Worm (Caenorhabditis elegans) whole organism, L2 larva: ENCODE measurements around the gene C53C11.5.

Experiments used
- ama-1 ChIP-seq: fragments of 150-350 bp; optimal IDR thresholded peaks from 2 replicates; lab custom pipeline; 2018; ENCODE audit warnings: inconsistent platforms
- nhr-11 ChIP-seq: fragments of 150-350 bp; optimal IDR thresholded peaks from 2 replicates; lab custom pipeline; 2014; ENCODE audit warnings: missing biosample characterization, missing genetic modification characterization
- nhr-23 ChIP-seq: fragments of 150-350 bp; optimal IDR thresholded peaks from 2 replicates; lab custom pipeline; 2014; ENCODE audit warnings: missing biosample characterization, missing genetic modification reagents, missing genetic modification characterization
- nhr-77 ChIP-seq: fragments of 150-350 bp; optimal IDR thresholded peaks from 2 replicates; lab custom pipeline; 2014; ENCODE audit warnings: missing biosample characterization, missing genetic modification characterization

DNA sequence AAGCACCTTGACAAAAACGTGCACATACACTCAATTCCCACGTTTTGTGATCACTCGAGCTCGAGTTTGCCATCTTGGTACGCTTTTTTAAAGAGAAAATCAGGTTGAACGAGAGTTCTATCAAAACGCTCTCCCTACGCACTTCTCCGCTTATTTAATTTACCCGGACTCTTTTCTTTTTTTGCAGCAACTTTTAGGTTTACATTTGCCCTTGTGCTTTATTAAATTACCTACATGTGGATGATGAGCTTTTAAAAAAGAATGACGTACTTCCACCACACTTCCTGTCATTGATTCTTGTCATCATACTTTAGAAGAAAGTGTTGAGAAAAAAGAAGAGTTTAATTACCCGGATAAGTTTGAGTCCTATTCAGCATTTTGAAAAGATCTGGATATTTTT is 18.2 kb downstream of the C53C11.5 start:
- TF ChIP-seq ama-1: no peak
- no peak for TF ChIP-seq nhr-11
- no peak for TF ChIP-seq nhr-23 (tag; lab: Kevin White, UChicago)
- no peak for TF ChIP-seq nhr-77 (tag; lab: Kevin White, UChicago)
